Worm (Caenorhabditis elegans) whole organism, mixed stage, embryonic: ENCODE measurements around the gene T28C12.1.

Source experiments
- M03D4.4 ChIP-seq: sonication (generic microtip); optimal IDR thresholded peaks from 2 replicates; lab custom pipeline; 2017; ENCODE audit warnings: mild to moderate bottlenecking, missing genetic modification characterization, missing compliant biosample characterization
- blmp-1 ChIP-seq: fragments of 150-350 bp; optimal IDR thresholded peaks from 2 replicates; lab custom pipeline; 2014; ENCODE audit warnings: missing biosample characterization, missing genetic modification characterization
- elt-1 ChIP-seq: sonication (generic microtip); optimal IDR thresholded peaks from 2 replicates; lab custom pipeline; 2017; ENCODE audit warnings: missing genetic modification characterization, mild to moderate bottlenecking, missing compliant biosample characterization, antibody characterized with exemption, moderate library complexity, borderline replicate concordance; ENCODE audit not compliant: insufficient read depth
- elt-3 ChIP-seq: fragments of 150-350 bp; optimal IDR thresholded peaks from 2 replicates; lab custom pipeline; 2014; ENCODE audit warnings: missing biosample characterization, missing genetic modification characterization
- flh-1 ChIP-seq: fragments of 200-800 bp; sonication (Bioruptor generic); optimal IDR thresholded peaks from 2 replicates; lab custom pipeline; 2018; ENCODE audit warnings: mild to moderate bottlenecking, missing genetic modification characterization, moderate library complexity, missing compliant biosample characterization
- lsy-2 ChIP-seq: fragments of 150-350 bp; optimal IDR thresholded peaks from 2 replicates; lab custom pipeline; 2014; ENCODE audit warnings: missing biosample characterization, missing genetic modification characterization
- mep-1 ChIP-seq: fragments of 150-350 bp; optimal IDR thresholded peaks from 2 replicates; lab custom pipeline; 2017; ENCODE audit warnings: missing biosample characterization, missing genetic modification reagents, missing genetic modification characterization, inconsistent platforms
- nhr-12 ChIP-seq: fragments of 150-350 bp; optimal IDR thresholded peaks from 2 replicates; lab custom pipeline; 2014; ENCODE audit warnings: missing biosample characterization, missing genetic modification characterization
- nhr-76 ChIP-seq: sonication (generic microtip); optimal IDR thresholded peaks from 2 replicates; lab custom pipeline; 2017; ENCODE audit warnings: missing biosample characterization, missing genetic modification characterization
- sem-2 ChIP-seq: fragments of 200-800 bp; sonication (Bioruptor generic); optimal IDR thresholded peaks from 2 replicates; lab custom pipeline; 2018; ENCODE audit warnings: mild to moderate bottlenecking, missing genetic modification characterization, missing compliant biosample characterization
- ztf-11 ChIP-seq: fragments of 150-350 bp; optimal IDR thresholded peaks from 2 replicates; lab custom pipeline; 2014; ENCODE audit warnings: missing biosample characterization, missing genetic modification characterization

DNA sequence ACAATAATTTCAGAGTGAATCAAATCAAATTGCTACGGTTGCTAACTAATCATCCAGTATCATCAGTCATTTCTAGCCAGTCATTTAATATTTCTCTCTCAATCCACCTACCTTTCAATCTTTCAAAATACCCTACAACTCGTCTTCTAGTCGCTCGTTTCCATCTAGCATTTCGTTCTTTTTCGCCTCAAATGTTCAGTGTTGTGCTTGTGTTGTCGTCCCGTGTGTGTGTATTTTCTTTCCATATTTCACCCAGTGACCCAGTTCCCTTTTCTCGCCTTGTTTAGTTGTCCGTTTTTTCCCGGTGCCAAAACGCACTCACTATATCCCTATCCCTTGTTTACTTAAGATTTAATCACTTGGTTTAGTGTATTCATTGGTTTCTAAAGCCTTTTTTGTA is 30.0 kb downstream of the T28C12.1 start:
- TF ChIP-seq mep-1 (tag; lab: Kevin White, UChicago) = no peak
- TF ChIP-seq elt-1 = no peak
- TF ChIP-seq nhr-12 (tag; lab: Kevin White, UChicago) = no peak
- TF ChIP-seq M03D4.4 (tag; lab: Kevin White, UChicago) = no peak
- no peak for TF ChIP-seq lsy-2
- TF ChIP-seq blmp-1 = no peak
- TF ChIP-seq ztf-11 (tag; lab: Kevin White, UChicago) = no peak
- no peak for TF ChIP-seq flh-1 (GFP tag; lab: Kevin White, UChicago)
- TF ChIP-seq sem-2 = no peak
- TF ChIP-seq elt-3 = no peak
- no peak for TF ChIP-seq nhr-76
